Worm (Caenorhabditis elegans): ENCODE results near the gene F13A7.14.

- no peak for TF ChIP-seq npax-4 (tag; optimal IDR thresholded peaks at IDR 0.05)
- no peak for TF ChIP-seq unc-42 (tag; optimal IDR thresholded peaks at IDR 0.05)
Measured at ce11 chrV:16395131-16395530, 6.6 kb upstream of the F13A7.14 start, which contains the start of gene F13A7.11.
